Worm (Caenorhabditis elegans) whole organism, late embryonic: ENCODE results near the gene sms-5.

Source experiments
- C08G9.2 ChIP-seq: sonication (generic microtip); optimal IDR thresholded peaks from 2 replicates; lab custom pipeline; 2016; ENCODE audit warnings: mild to moderate bottlenecking, missing genetic modification characterization, moderate library complexity, missing compliant biosample characterization
- F13H6.1 ChIP-seq: sonication (generic microtip); optimal IDR thresholded peaks from 2 replicates; lab custom pipeline; 2016; ENCODE audit warnings: missing genetic modification characterization, missing compliant biosample characterization
- K09A11.1 ChIP-seq: sonication (generic microtip); optimal IDR thresholded peaks from 2 replicates; lab custom pipeline; 2017; ENCODE audit warnings: antibody characterized with exemption, mild to moderate bottlenecking, missing genetic modification characterization, missing compliant biosample characterization; ENCODE audit not compliant: insufficient read depth
- T23F11.4 ChIP-seq: fragments of 200-800 bp; sonication (Bioruptor generic); optimal IDR thresholded peaks from 2 replicates; lab custom pipeline; 2018; ENCODE audit warnings: mild to moderate bottlenecking, missing genetic modification characterization, missing compliant biosample characterization
- ahr-1 ChIP-seq: sonication (generic microtip); optimal IDR thresholded peaks from 2 replicates; lab custom pipeline; 2016; ENCODE audit warnings: missing genetic modification characterization, missing compliant biosample characterization
- ceh-18 ChIP-seq: sonication (generic microtip); optimal IDR thresholded peaks from 2 replicates; lab custom pipeline; 2016; ENCODE audit warnings: missing genetic modification characterization, missing compliant biosample characterization
- ceh-19 ChIP-seq: fragments of 200-800 bp; sonication (Bioruptor generic); optimal IDR thresholded peaks from 2 replicates; lab custom pipeline; 2018; ENCODE audit warnings: mild to moderate bottlenecking, missing genetic modification characterization, missing compliant biosample characterization
- ceh-2 ChIP-seq: sonication (generic microtip); optimal IDR thresholded peaks from 2 replicates; lab custom pipeline; 2016; ENCODE audit warnings: missing genotype, missing genetic modification characterization, missing compliant biosample characterization
- ceh-45 ChIP-seq: fragments of 200-800 bp; sonication (Bioruptor generic); IDR thresholded peaks from 2 replicates; pipeline ENCODE4 v1.3.6; 2022; ENCODE audit warnings: missing genetic modification reagents, missing genetic modification characterization, missing compliant biosample characterization
- ceh-6 ChIP-seq: fragments of 200-800 bp; sonication (Bioruptor generic); optimal IDR thresholded peaks from 2 replicates; lab custom pipeline; 2018; ENCODE audit warnings: mild to moderate bottlenecking, missing genetic modification characterization, missing compliant biosample characterization
- ceh-9 ChIP-seq: sonication (generic microtip); optimal IDR thresholded peaks from 2 replicates; lab custom pipeline; 2016; ENCODE audit warnings: mild to moderate bottlenecking, missing genetic modification characterization, inconsistent platforms, missing compliant biosample characterization
- dve-1 ChIP-seq: sonication (generic microtip); optimal IDR thresholded peaks from 2 replicates; lab custom pipeline; 2017; ENCODE audit warnings: antibody characterized with exemption, mild to moderate bottlenecking, missing genetic modification characterization, missing compliant biosample characterization
- elt-4 ChIP-seq: sonication (generic microtip); optimal IDR thresholded peaks from 2 replicates; lab custom pipeline; 2016; ENCODE audit warnings: missing genetic modification characterization, missing compliant biosample characterization
- ets-4 ChIP-seq: sonication (generic microtip); optimal IDR thresholded peaks from 2 replicates; lab custom pipeline; 2016; ENCODE audit warnings: missing genetic modification characterization, missing compliant biosample characterization
- fkh-10 ChIP-seq: fragments of 150-350 bp; optimal IDR thresholded peaks from 2 replicates; lab custom pipeline; 2014; ENCODE audit warnings: missing biosample characterization, missing genetic modification reagents, missing genetic modification characterization
- fkh-6 ChIP-seq: sonication (generic microtip); optimal IDR thresholded peaks from 2 replicates; lab custom pipeline; 2016; ENCODE audit warnings: missing genetic modification characterization, missing compliant biosample characterization
- gmeb-2 ChIP-seq: sonication (generic microtip); optimal IDR thresholded peaks from 2 replicates; lab custom pipeline; 2016; ENCODE audit warnings: missing genetic modification characterization, inconsistent platforms, missing compliant biosample characterization
- hlh-13 ChIP-seq: fragments of 200-800 bp; sonication (Bioruptor generic); optimal IDR thresholded peaks from 2 replicates; lab custom pipeline; 2018; ENCODE audit warnings: mild to moderate bottlenecking, missing genetic modification characterization, missing compliant biosample characterization
- hlh-30 ChIP-seq: sonication (generic microtip); optimal IDR thresholded peaks from 2 replicates; lab custom pipeline; 2017; ENCODE audit warnings: antibody characterized with exemption, missing genetic modification characterization, missing compliant biosample characterization; ENCODE audit not compliant: insufficient read depth
- hlh-6 ChIP-seq: sonication (generic microtip); optimal IDR thresholded peaks from 2 replicates; lab custom pipeline; 2016; ENCODE audit warnings: missing genotype, missing genetic modification characterization, missing compliant biosample characterization
- madf-2 ChIP-seq: sonication (generic microtip); optimal IDR thresholded peaks from 2 replicates; lab custom pipeline; 2017; ENCODE audit warnings: missing genetic modification characterization, missing compliant biosample characterization
- mec-3 ChIP-seq: sonication (generic microtip); optimal IDR thresholded peaks from 2 replicates; lab custom pipeline; 2016; ENCODE audit warnings: borderline replicate concordance, missing genetic modification characterization, missing compliant biosample characterization
- npax-4 ChIP-seq: sonication (generic microtip); optimal IDR thresholded peaks from 2 replicates; lab custom pipeline; 2016; ENCODE audit warnings: missing genetic modification characterization, missing compliant biosample characterization
- odd-2 ChIP-seq: sonication (generic microtip); optimal IDR thresholded peaks from 2 replicates; lab custom pipeline; 2017; ENCODE audit warnings: antibody characterized with exemption, mild to moderate bottlenecking, missing genetic modification characterization, missing compliant biosample characterization
- pqm-1 ChIP-seq: sonication (generic microtip); optimal IDR thresholded peaks from 2 replicates; lab custom pipeline; 2016; ENCODE audit warnings: missing genetic modification characterization, missing compliant biosample characterization
- pros-1 ChIP-seq: fragments of 150-350 bp; optimal IDR thresholded peaks from 2 replicates; lab custom pipeline; 2014; ENCODE audit warnings: missing biosample characterization, missing genetic modification reagents, missing genetic modification characterization
- sdc-2 ChIP-seq: sonication (generic microtip); optimal IDR thresholded peaks from 2 replicates; lab custom pipeline; 2016; ENCODE audit warnings: missing genotype, missing genetic modification characterization, missing compliant biosample characterization
- syd-9 ChIP-seq: sonication (generic microtip); optimal IDR thresholded peaks from 2 replicates; lab custom pipeline; 2016; ENCODE audit warnings: mild to moderate bottlenecking, missing genetic modification characterization, moderate library complexity, missing compliant biosample characterization
- ttx-3 ChIP-seq: sonication (generic microtip); optimal IDR thresholded peaks from 2 replicates; lab custom pipeline; 2016; ENCODE audit warnings: missing genetic modification reagents, missing genetic modification characterization, missing compliant biosample characterization
- unc-42 ChIP-seq: sonication (generic microtip); optimal IDR thresholded peaks from 2 replicates; lab custom pipeline; 2016; ENCODE audit warnings: missing genotype, missing genetic modification characterization, missing compliant biosample characterization
- unc-55 ChIP-seq: sonication (generic microtip); optimal IDR thresholded peaks from 2 replicates; lab custom pipeline; 2017; ENCODE audit warnings: missing biosample characterization, missing genetic modification reagents, missing genetic modification characterization
- ztf-16 ChIP-seq: sonication (generic microtip); optimal IDR thresholded peaks from 2 replicates; lab custom pipeline; 2017; ENCODE audit warnings: missing genetic modification characterization, missing compliant biosample characterization

The sms-5 gene

DNA sequence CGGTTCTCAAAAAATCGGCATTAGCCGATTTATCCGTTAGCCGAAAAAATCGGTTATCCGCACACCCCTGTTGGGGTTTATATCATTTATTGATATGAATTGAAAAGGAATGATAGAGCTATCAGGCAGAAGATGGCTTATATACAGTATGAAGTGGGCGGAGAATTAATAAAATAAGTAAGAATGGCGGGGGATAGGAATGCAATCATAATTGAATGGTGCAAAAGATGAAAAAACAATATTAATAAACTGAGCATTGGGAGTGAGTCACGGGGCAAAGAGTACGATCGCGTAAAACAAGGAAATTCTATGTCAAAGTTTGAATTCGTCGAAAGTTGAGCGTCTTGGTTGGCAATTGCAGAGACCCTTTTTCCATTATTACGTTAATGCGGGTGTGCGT, 41.6 kb downstream of the sms-5 start, which contains the start of gene T27A1.2:
Gene T27A1.2 (minus strand): TSS at position 101 of the 400 bp plus-strand sequence.
- TF ChIP-seq gmeb-2 (tag; lab: Kevin White, UChicago) (no peak), T23F11.4 (no peak), ceh-19 (GFP tag; lab: Kevin White, UChicago) (no peak)

DNA sequence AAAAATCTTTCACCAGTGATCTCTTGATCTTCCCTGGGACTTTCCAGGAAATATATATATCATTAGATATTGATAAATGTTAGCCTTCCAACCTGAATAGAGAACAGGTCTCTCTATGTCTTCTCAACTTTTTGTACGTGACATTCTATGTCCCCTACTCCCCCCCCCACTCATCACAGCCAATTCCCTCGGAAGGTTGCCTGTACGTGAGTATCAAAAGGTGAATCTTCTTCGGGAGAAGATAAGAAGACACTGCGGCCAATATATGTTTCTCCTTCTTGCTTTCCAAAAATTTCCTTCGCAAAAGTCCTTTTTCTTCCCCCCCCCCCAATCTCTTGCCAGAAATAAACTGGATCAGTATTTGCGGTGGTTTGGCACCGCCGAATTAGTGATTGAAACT, 47.2 kb downstream of the sms-5 start:
- TF ChIP-seq ceh-9 (no peak), elt-4 (tag; lab: Kevin White, UChicago) (no peak), unc-42 (tag; lab: Kevin White, UChicago) (no peak), gmeb-2 (tag; lab: Kevin White, UChicago) (no peak), F13H6.1 (no peak), pros-1 (no peak), hlh-6 (tag; lab: Kevin White, UChicago) (no peak), hlh-13 (GFP tag; lab: Kevin White, UChicago) (no peak), ceh-45 (no peak), ceh-18 (tag; lab: Kevin White, UChicago) (no peak), sdc-2 (no peak), K09A11.1 (tag; lab: Kevin White, UChicago) (no peak), syd-9 (tag; lab: Kevin White, UChicago) (no peak), dve-1 (tag; lab: Kevin White, UChicago) (no peak), pqm-1 (tag; lab: Kevin White, UChicago) (no peak), mec-3 (no peak), fkh-6 (no peak), odd-2 (no peak)

DNA sequence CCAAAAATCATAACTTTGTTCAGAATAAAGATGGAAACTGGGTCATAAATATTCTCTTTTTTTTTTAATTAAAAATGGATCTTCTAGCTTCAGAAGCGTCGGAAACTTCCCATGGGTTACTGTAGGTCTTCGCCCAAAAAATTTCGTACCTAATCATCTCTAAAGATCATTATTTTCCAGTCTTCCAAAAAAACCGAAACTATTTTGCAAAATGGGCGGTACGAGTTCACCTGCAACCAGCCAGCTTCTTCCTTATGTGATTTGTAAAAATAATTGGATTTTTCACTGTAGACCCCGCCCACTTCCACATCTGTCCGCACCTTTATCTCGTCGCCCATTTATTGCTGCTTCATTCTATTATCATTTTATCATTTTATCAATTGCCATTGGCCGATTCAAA, 51.2 kb downstream of the sms-5 start, which contains the start of gene mlt-10:
Gene mlt-10 (plus strand): TSS at position 301 of the 400 bp plus-strand sequence.
- TF ChIP-seq ceh-9 (no peak), ztf-16 (tag; lab: Kevin White, UChicago) (no peak), ceh-6 (GFP tag; lab: Kevin White, UChicago) (no peak), C08G9.2 (no peak), ahr-1 (tag; lab: Kevin White, UChicago) (no peak), fkh-6 (no peak), madf-2 (tag; lab: Kevin White, UChicago) (no peak), ceh-2 (tag; lab: Kevin White, UChicago) (no peak), unc-55 (GFP tag; lab: Kevin White, UChicago) (no peak), ceh-45 (no peak), ets-4 (tag; lab: Kevin White, UChicago) (no peak), npax-4 (tag; lab: Kevin White, UChicago) (no peak), hlh-30 (tag; lab: Kevin White, UChicago) (no peak), fkh-10 (GFP tag; lab: Kevin White, UChicago) (no peak), ttx-3 (no peak)
